Fruit fly (Drosophila melanogaster) whole organism, wandering third instar larva: ENCODE results near the gene CG4968.

Experiments
- CG32264 ChIP-seq: fragments of 200-800 bp; sonication (Bioruptor generic); optimal IDR thresholded peaks from 2 replicates; lab custom pipeline; 2016; ENCODE audit warnings: missing biosample characterization, missing genetic modification characterization
- Mio ChIP-seq: sonication (Bioruptor generic); optimal IDR thresholded peaks from 2 replicates; lab custom pipeline; 2016; ENCODE audit warnings: missing biosample characterization, missing genetic modification characterization
- Myc ChIP-seq: fragments of >200 bp; optimal IDR thresholded peaks from 2 replicates; lab custom pipeline; 2017
- N ChIP-seq: fragments of >200 bp; optimal IDR thresholded peaks from 2 replicates; lab custom pipeline; 2018; ENCODE audit warnings: missing biosample characterization, missing external identifiers, missing genetic modification characterization
- dl ChIP-seq, 2 experiments: fragments of 175-275, 200-275 bp in 1 of 2; fragments of 200-275 bp in 1 of 2; sonication (Bioruptor generic); optimal IDR thresholded peaks; lab custom pipeline; 2018; ENCODE audit warnings: mild to moderate bottlenecking in 2 of 2, missing biosample characterization in 2 of 2, missing genetic modification characterization in 2 of 2, moderate library complexity in 2 of 2; ENCODE audit not compliant: partially characterized antibody in 2 of 2, insufficient read depth in 1 of 2
- dmrt93B ChIP-seq: fragments of 200-800 bp; sonication (Bioruptor generic); optimal IDR thresholded peaks from 2 replicates; lab custom pipeline; 2018; ENCODE audit warnings: missing biosample characterization, mild to moderate bottlenecking, missing genetic modification characterization
- sage ChIP-seq: fragments of 200-800 bp; sonication (Bioruptor generic); optimal IDR thresholded peaks from 2 replicates; lab custom pipeline; 2016; ENCODE audit warnings: missing biosample characterization, mild to moderate bottlenecking, missing genetic modification characterization

dm6 chr2L:10344029-10344606, 37.4 kb downstream of the CG4968 start, which contains the start of gene Frmd5:
- TF ChIP-seq CG32264 (GFP tag; lab: Kevin White, UChicago) (no peak), dmrt93B (GFP tag; lab: Kevin White, UChicago) (no peak), sage (no peak), Myc (lab: Kevin White, UChicago) (no peak), dl (GFP tag; optimal IDR thresholded peaks at IDR 0.05; lab: Kevin White, UChicago; ENCODE audit: insufficient read depth in 1 of 2, partially characterized antibody in 2 of 2) (no peak), Mio (GFP tag; lab: Kevin White, UChicago) (no peak), N (no peak)
